Worm (Caenorhabditis elegans): ENCODE results near the gene str-1.

DNA sequence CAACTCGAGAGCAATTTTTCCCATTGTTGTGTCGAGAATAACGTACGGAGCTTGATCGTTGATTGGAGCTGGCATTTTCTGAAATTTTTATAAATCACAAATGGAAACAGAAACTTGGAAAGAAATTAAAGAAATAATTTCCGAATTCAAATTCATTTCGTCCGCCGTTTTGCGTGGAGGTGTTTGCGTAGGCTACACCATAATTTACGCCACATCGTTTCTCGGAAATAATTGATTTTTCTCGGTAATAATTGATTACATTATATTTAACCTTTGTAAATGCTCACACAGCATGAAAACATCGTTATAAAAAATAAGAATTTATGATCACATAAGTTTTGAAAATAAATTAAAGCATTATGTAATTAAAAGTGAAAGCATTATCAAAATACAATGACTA, 40.4 kb upstream of the str-1 start, which contains the start of gene cyn-12:
- TF ChIP-seq ama-1 (optimal IDR thresholded peaks at IDR 0.05): no peak
- TF ChIP-seq nhr-90 (tag; optimal IDR thresholded peaks at IDR 0.05; ENCODE audit: poor library complexity): no peak
- peak; percentile 38 for TF ChIP-seq nhr-20 (tag; optimal IDR thresholded peaks at IDR 0.05)
- TF ChIP-seq nhr-19 (GFP tag; conservative IDR thresholded peaks at IDR 0.05): no peak
- TF ChIP-seq skn-1 (tag; optimal IDR thresholded peaks at IDR 0.05): no peak
- TF ChIP-seq blmp-1 (tag; optimal IDR thresholded peaks at IDR 0.05): no peak
- TF ChIP-seq unc-130 (tag; optimal IDR thresholded peaks at IDR 0.05): peak; percentile 52
- no peak for TF ChIP-seq sptf-1 (tag; optimal IDR thresholded peaks at IDR 0.05)
- no peak for TF ChIP-seq lin-39 (tag; optimal IDR thresholded peaks at IDR 0.05)
- TF ChIP-seq lir-3 (tag; optimal IDR thresholded peaks at IDR 0.05; ENCODE audit: poor library complexity): no peak
- no peak for TF ChIP-seq ceh-63 (GFP tag; optimal IDR thresholded peaks at IDR 0.05)
- no peak for TF ChIP-seq unc-30 (tag; optimal IDR thresholded peaks at IDR 0.05)
- TF ChIP-seq pqm-1 (tag; optimal IDR thresholded peaks at IDR 0.05): no peak
- no peak for TF ChIP-seq mep-1 (tag; optimal IDR thresholded peaks at IDR 0.05)

All from whole organism, L1 larva.